Fruit fly (Drosophila melanogaster) whole organism, pupa: ENCODE results near the gene dome.

ENCODE experiments used
- CG10348 ChIP-seq: fragments of 200-800 bp; sonication (Bioruptor generic); IDR thresholded peaks from 2 replicates; pipeline ENCODE4 v1.3.6; 2022; ENCODE audit warnings: missing biosample characterization, missing genetic modification characterization
- CG32121 ChIP-seq: fragments of 200-800 bp; sonication (Bioruptor generic); IDR thresholded peaks from 2 replicates; pipeline ENCODE4 v1.3.6; 2022; ENCODE audit warnings: missing biosample characterization, missing genetic modification characterization
- CG34367 ChIP-seq: fragments of 200-800 bp; sonication (Bioruptor generic); optimal IDR thresholded peaks from 2 replicates; lab custom pipeline; 2018; ENCODE audit warnings: missing biosample characterization, mild to moderate bottlenecking, missing genetic modification characterization
- CG8159 ChIP-seq: fragments of 200-800 bp; sonication (Bioruptor generic); optimal IDR thresholded peaks from 3 replicates; lab custom pipeline; 2018; ENCODE audit warnings: missing biosample characterization, mild to moderate bottlenecking, missing genetic modification characterization, moderate library complexity
- CG9948 ChIP-seq: fragments of 200-800 bp; sonication (Bioruptor generic); optimal IDR thresholded peaks from 2 replicates; lab custom pipeline; 2018; ENCODE audit warnings: missing biosample characterization, mild to moderate bottlenecking, missing genetic modification characterization, moderate library complexity
- D1 ChIP-seq: fragments of 200-800 bp; sonication (Bioruptor generic); optimal IDR thresholded peaks from 2 replicates; lab custom pipeline; 2018; ENCODE audit warnings: missing biosample characterization, mild to moderate bottlenecking, missing genetic modification characterization, moderate library complexity
- EcR ChIP-seq: fragments of 200-800 bp; sonication (Bioruptor generic); optimal IDR thresholded peaks from 3 replicates; lab custom pipeline; 2019; ENCODE audit warnings: missing biosample characterization, missing genetic modification characterization, mild to moderate bottlenecking, moderate library complexity, missing genetic modification reagents
- Snoo ChIP-seq: fragments of 200-800 bp; sonication (Bioruptor generic); optimal IDR thresholded peaks from 3 replicates; lab custom pipeline; 2017; ENCODE audit warnings: missing biosample characterization, mild to moderate bottlenecking, missing genetic modification characterization, inconsistent platforms

- TF ChIP-seq D1 = no peak
- TF ChIP-seq CG8159 (tag; lab: Kevin White, UChicago) = no peak
- TF ChIP-seq CG10348 (GFP tag; lab: Robert Waterston, UW) = no peak
- TF ChIP-seq EcR (GFP tag; lab: Kevin White, UChicago) = no peak
- no peak for TF ChIP-seq CG34367 (tag; lab: Kevin White, UChicago)
- no peak for TF ChIP-seq CG9948 (tag; lab: Kevin White, UChicago)
- no peak for TF ChIP-seq CG32121 (GFP tag; lab: Robert Waterston, UW)
- TF ChIP-seq Snoo = no peak
These were observed 18.3 kb upstream of the dome start, which contains the start of gene Tcs4 for dm6 chrX:19701611-19702010.
